Worm (Caenorhabditis elegans): ENCODE results near the gene rsp-7.

Gene rsp-7

ce11 chrII:10680614-10681013 lies 21.6 kb downstream of the rsp-7 start:
- TF ChIP-seq ztf-16 (tag; optimal IDR thresholded peaks at IDR 0.05) (no peak), C08G9.2 (tag; optimal IDR thresholded peaks at IDR 0.05) (no peak), ceh-22 (tag; optimal IDR thresholded peaks at IDR 0.05) (no peak), pros-1 (tag; optimal IDR thresholded peaks at IDR 0.05) (no peak), eyg-1 (tag; optimal IDR thresholded peaks at IDR 0.05) (no peak), odd-2 (tag; optimal IDR thresholded peaks at IDR 0.05) (no peak), T23F11.4 (GFP tag; optimal IDR thresholded peaks at IDR 0.05) (no peak), ceh-24 (tag; optimal IDR thresholded peaks at IDR 0.05) (no peak), elt-2 (tag; optimal IDR thresholded peaks at IDR 0.05) (no peak), gmeb-2 (tag; optimal IDR thresholded peaks at IDR 0.05) (no peak), pha-4 (tag; optimal IDR thresholded peaks at IDR 0.05) (no peak), hlh-30 (tag; optimal IDR thresholded peaks at IDR 0.05; ENCODE audit: insufficient read depth) (no peak), dve-1 (tag; optimal IDR thresholded peaks at IDR 0.05) (no peak), che-1 (tag; optimal IDR thresholded peaks at IDR 0.05) (no peak)

- no peak for TF ChIP-seq elt-4 (tag; optimal IDR thresholded peaks at IDR 0.05)
- TF ChIP-seq sdc-2 (tag; optimal IDR thresholded peaks at IDR 0.05): no peak
- TF ChIP-seq gmeb-2 (tag; optimal IDR thresholded peaks at IDR 0.05): no peak
- TF ChIP-seq nhr-232 (tag; optimal IDR thresholded peaks at IDR 0.05): no peak
- no peak for TF ChIP-seq eyg-1 (tag; optimal IDR thresholded peaks at IDR 0.05)
- no peak for TF ChIP-seq ceh-30 (tag; optimal IDR thresholded peaks at IDR 0.05)
- TF ChIP-seq C08G9.2 (tag; optimal IDR thresholded peaks at IDR 0.05): no peak
- TF ChIP-seq pat-9 (tag; optimal IDR thresholded peaks at IDR 0.05): no peak
- no peak for TF ChIP-seq ceh-9 (tag; optimal IDR thresholded peaks at IDR 0.05)
- no peak for TF ChIP-seq ceh-14 (tag; optimal IDR thresholded peaks at IDR 0.05)
- no peak for TF ChIP-seq pros-1 (tag; optimal IDR thresholded peaks at IDR 0.05)
- no peak for TF ChIP-seq sox-4 (tag; optimal IDR thresholded peaks at IDR 0.05)
- TF ChIP-seq pqm-1 (tag; optimal IDR thresholded peaks at IDR 0.05): no peak
- TF ChIP-seq hlh-30 (tag; optimal IDR thresholded peaks at IDR 0.05; ENCODE audit: insufficient read depth): no peak
Measured at ce11 chrII:10684954-10685353, 25.9 kb downstream of the rsp-7 start.

ce11 chrII:10693655-10694054 lies 34.6 kb downstream of the rsp-7 start, which contains the start of gene gbh-1:
gbh-1 (minus strand) TSS chrII:10693803.
- no peak for TF ChIP-seq elt-4 (tag; optimal IDR thresholded peaks at IDR 0.05)
- TF ChIP-seq elt-2 (tag; optimal IDR thresholded peaks at IDR 0.05): peak; percentile 17

- TF ChIP-seq pax-1 (tag; optimal IDR thresholded peaks at IDR 0.05): no peak
- no peak for TF ChIP-seq fax-1 (tag; optimal IDR thresholded peaks at IDR 0.05)
- TF ChIP-seq C38D4.7 (GFP tag; optimal IDR thresholded peaks at IDR 0.05): no peak
- no peak for TF ChIP-seq pha-4 (tag; optimal IDR thresholded peaks at IDR 0.05)
- TF ChIP-seq ama-1 (optimal IDR thresholded peaks at IDR 0.05): no peak
- no peak for TF ChIP-seq odd-2 (tag; optimal IDR thresholded peaks at IDR 0.05)
- TF ChIP-seq pros-1 (tag; optimal IDR thresholded peaks at IDR 0.05): no peak
- no peak for TF ChIP-seq pha-2 (tag; optimal IDR thresholded peaks at IDR 0.05)
- TF ChIP-seq hlh-13 (GFP tag; optimal IDR thresholded peaks at IDR 0.05): no peak
- TF ChIP-seq elt-4 (tag; optimal IDR thresholded peaks at IDR 0.05): no peak
- TF ChIP-seq gmeb-2 (tag; optimal IDR thresholded peaks at IDR 0.05): no peak
Measured at ce11 chrII:10694713-10695112, 35.7 kb downstream of the rsp-7 start, which contains the start of gene lgc-57. lgc-57 (plus strand) TSS chrII:10695013.

ce11 chrII:10696060-10696459 lies 37.1 kb downstream of the rsp-7 start:
- TF ChIP-seq unc-42 (tag; optimal IDR thresholded peaks at IDR 0.05) (peak; percentile 77), ceh-18 (tag; optimal IDR thresholded peaks at IDR 0.05) (no peak)

- TF ChIP-seq hlh-6 (tag; optimal IDR thresholded peaks at IDR 0.05) (peak; percentile 40), nhr-11 (tag; optimal IDR thresholded peaks at IDR 0.05) (no peak)
Measured at ce11 chrII:10703594-10704384, 44.8 kb downstream of the rsp-7 start, which contains the start of gene col-79. col-79 (plus strand) TSS chrII:10703613.
